Fruit fly (Drosophila melanogaster) whole organism, prepupa: Measurements from ENCODE around the gene Ir7b.

ENCODE experiments used
- Blimp-1 ChIP-seq: fragments of 200-800 bp; sonication (Bioruptor generic); optimal IDR thresholded peaks from 3 replicates; lab custom pipeline; 2017; ENCODE audit warnings: missing biosample characterization, missing genetic modification characterization, mild to moderate bottlenecking, moderate library complexity, missing genetic modification reagents
- CG10631 ChIP-seq: fragments of 200-800 bp; sonication (Bioruptor generic); optimal IDR thresholded peaks from 2 replicates; lab custom pipeline; 2016; ENCODE audit warnings: missing biosample characterization, missing genetic modification characterization
- CG10669 ChIP-seq: fragments of 200-800 bp; sonication (Bioruptor generic); optimal IDR thresholded peaks from 3 replicates; lab custom pipeline; 2018; ENCODE audit warnings: missing biosample characterization, mild to moderate bottlenecking, missing genetic modification characterization, moderate library complexity
- CG11294 ChIP-seq: fragments of 200-800 bp; sonication (Bioruptor generic); IDR thresholded peaks from 2 replicates; pipeline ENCODE4 v1.3.6; 2022; ENCODE audit warnings: missing biosample characterization, missing genetic modification characterization
- CG11902 ChIP-seq: fragments of 200-800 bp; sonication (Bioruptor generic); optimal IDR thresholded peaks from 3 replicates; lab custom pipeline; 2016; ENCODE audit warnings: missing biosample characterization, missing genetic modification characterization
- CG1621 ChIP-seq: fragments of 200-800 bp; sonication (Bioruptor generic); optimal IDR thresholded peaks from 3 replicates; lab custom pipeline; 2018; ENCODE audit warnings: missing biosample characterization, mild to moderate bottlenecking, missing genetic modification characterization
- CG16779 ChIP-seq: fragments of 200-800 bp; sonication (Bioruptor generic); optimal IDR thresholded peaks from 3 replicates; lab custom pipeline; 2017; ENCODE audit warnings: missing biosample characterization, mild to moderate bottlenecking, missing genetic modification characterization
- CG3032 ChIP-seq: fragments of 200-800 bp; optimal IDR thresholded peaks from 2 replicates; lab custom pipeline; 2019; ENCODE audit warnings: missing biosample characterization, mild to moderate bottlenecking, missing genetic modification characterization, moderate library complexity
- CG31627 ChIP-seq: fragments of 200-800 bp; sonication (Bioruptor generic); optimal IDR thresholded peaks from 3 replicates; lab custom pipeline; 2016; ENCODE audit warnings: missing biosample characterization, missing genetic modification characterization
- CG32006 ChIP-seq: fragments of 200-800 bp; sonication (Bioruptor generic); optimal IDR thresholded peaks from 3 replicates; lab custom pipeline; 2017; ENCODE audit warnings: missing biosample characterization, mild to moderate bottlenecking, missing genetic modification characterization
- CG34406 ChIP-seq: fragments of 200-800 bp; sonication (Bioruptor generic); optimal IDR thresholded peaks from 3 replicates; lab custom pipeline; 2016; ENCODE audit warnings: missing biosample characterization, missing genetic modification characterization
- CG4318 ChIP-seq: fragments of 200-800 bp; sonication (Bioruptor generic); optimal IDR thresholded peaks from 3 replicates; lab custom pipeline; 2017; ENCODE audit warnings: missing biosample characterization, mild to moderate bottlenecking, missing genetic modification characterization
- CG6163 ChIP-seq: fragments of 200-800 bp; sonication (Bioruptor generic); IDR thresholded peaks from 3 replicates; pipeline ENCODE4 v1.3.6; 2022; ENCODE audit warnings: missing biosample characterization, missing genetic modification characterization
- CG6276 ChIP-seq: fragments of 200-800 bp; sonication (Bioruptor generic); optimal IDR thresholded peaks from 2 replicates; lab custom pipeline; 2017; ENCODE audit warnings: missing biosample characterization, mild to moderate bottlenecking, missing genetic modification characterization
- CG6792 ChIP-seq: fragments of 200-800 bp; sonication (Bioruptor generic); optimal IDR thresholded peaks from 3 replicates; lab custom pipeline; 2016; ENCODE audit warnings: missing biosample characterization, missing genetic modification characterization
- CG6854 ChIP-seq: fragments of 200-800 bp; sonication (Bioruptor generic); optimal IDR thresholded peaks from 2 replicates; lab custom pipeline; 2017; ENCODE audit warnings: missing biosample characterization, mild to moderate bottlenecking, missing genetic modification characterization
- CG7368 ChIP-seq: fragments of 200-800 bp; sonication (Bioruptor generic); optimal IDR thresholded peaks from 3 replicates; lab custom pipeline; 2016; ENCODE audit warnings: missing biosample characterization, missing genetic modification characterization
- CG8632 ChIP-seq: fragments of 200-800 bp; sonication (Bioruptor generic); optimal IDR thresholded peaks from 3 replicates; lab custom pipeline; 2016; ENCODE audit warnings: missing biosample characterization, missing genetic modification characterization
- Eip75B ChIP-seq: fragments of 200-800 bp; sonication (Bioruptor generic); optimal IDR thresholded peaks from 3 replicates; lab custom pipeline; 2016; ENCODE audit warnings: missing biosample characterization, missing genetic modification characterization
- Ets21C ChIP-seq: fragments of 200-800 bp; sonication (Bioruptor generic); optimal IDR thresholded peaks from 3 replicates; lab custom pipeline; 2016; ENCODE audit warnings: missing biosample characterization, missing genetic modification characterization
- Ets96B ChIP-seq: fragments of 200-800 bp; optimal IDR thresholded peaks from 2 replicates; lab custom pipeline; 2019; ENCODE audit warnings: missing biosample characterization, mild to moderate bottlenecking, missing genetic modification characterization, moderate library complexity
- Gug ChIP-seq: fragments of 200-800 bp; sonication (Bioruptor generic); IDR thresholded peaks from 2 replicates; pipeline ENCODE4 v1.3.6; 2022; ENCODE audit warnings: missing biosample characterization, missing genetic modification characterization
- Hr38 ChIP-seq: sonication (Bioruptor generic); optimal IDR thresholded peaks from 2 replicates; lab custom pipeline; 2016; ENCODE audit warnings: missing biosample characterization, missing genetic modification characterization
- Hr39 ChIP-seq: fragments of 200-800 bp; sonication (Bioruptor generic); optimal IDR thresholded peaks from 2 replicates; lab custom pipeline; 2016; ENCODE audit warnings: missing biosample characterization, missing genetic modification characterization
- Hr4 ChIP-seq: fragments of 200-800 bp; sonication (Bioruptor generic); optimal IDR thresholded peaks from 3 replicates; lab custom pipeline; 2016; ENCODE audit warnings: missing biosample characterization, missing genetic modification characterization
- Lpt ChIP-seq: fragments of 200-800 bp; sonication (Bioruptor generic); optimal IDR thresholded peaks from 3 replicates; lab custom pipeline; 2016; ENCODE audit warnings: missing biosample characterization, missing genetic modification characterization
- Smox ChIP-seq: fragments of 200-800 bp; sonication (Bioruptor generic); optimal IDR thresholded peaks from 3 replicates; lab custom pipeline; 2016; ENCODE audit warnings: missing biosample characterization, missing genetic modification characterization
- Sox102F ChIP-seq: fragments of 200-800 bp; sonication (Bioruptor generic); optimal IDR thresholded peaks from 2 replicates; lab custom pipeline; 2016; ENCODE audit warnings: missing biosample characterization, mild to moderate bottlenecking, missing genetic modification characterization
- Sox14 ChIP-seq: fragments of 200-800 bp; sonication (Bioruptor generic); optimal IDR thresholded peaks from 3 replicates; lab custom pipeline; 2016; ENCODE audit warnings: missing biosample characterization, missing genetic modification characterization
- Sox15 ChIP-seq: fragments of 200-800 bp; sonication (Bioruptor generic); optimal IDR thresholded peaks from 3 replicates; lab custom pipeline; 2016; ENCODE audit warnings: missing biosample characterization, missing genetic modification characterization
- achi ChIP-seq: fragments of 200-800 bp; sonication (Bioruptor generic); optimal IDR thresholded peaks from 3 replicates; lab custom pipeline; 2016; ENCODE audit warnings: missing biosample characterization, missing genetic modification characterization
- acj6 ChIP-seq: fragments of 200-800 bp; sonication (Bioruptor generic); optimal IDR thresholded peaks from 3 replicates; lab custom pipeline; 2016; ENCODE audit warnings: missing biosample characterization, missing genetic modification characterization
- cyc ChIP-seq: fragments of 200-800 bp; sonication (Bioruptor generic); optimal IDR thresholded peaks from 3 replicates; lab custom pipeline; 2016; ENCODE audit warnings: missing biosample characterization, missing genetic modification characterization
- dsx ChIP-seq: fragments of 200-800 bp; optimal IDR thresholded peaks from 3 replicates; lab custom pipeline; 2019; ENCODE audit warnings: missing biosample characterization, mild to moderate bottlenecking, missing genetic modification characterization, moderate library complexity; ENCODE audit not compliant: poor library complexity, severe bottlenecking
- eg ChIP-seq: fragments of 200-800 bp; sonication (Bioruptor generic); IDR thresholded peaks from 3 replicates; pipeline ENCODE4 v1.3.6; 2022; ENCODE audit warnings: missing biosample characterization, missing genetic modification characterization
- esn ChIP-seq: fragments of 200-800 bp; sonication (Bioruptor generic); optimal IDR thresholded peaks from 2 replicates; lab custom pipeline; 2016; ENCODE audit warnings: missing biosample characterization, mild to moderate bottlenecking, missing genetic modification characterization, moderate library complexity
- lz ChIP-seq: fragments of 200-800 bp; sonication (Bioruptor generic); optimal IDR thresholded peaks from 3 replicates; lab custom pipeline; 2016; ENCODE audit warnings: missing biosample characterization, missing genetic modification characterization
- net ChIP-seq: fragments of 200-800 bp; sonication (Bioruptor generic); optimal IDR thresholded peaks from 3 replicates; lab custom pipeline; 2016; ENCODE audit warnings: missing biosample characterization, missing genetic modification characterization
- pdm3 ChIP-seq: fragments of 200-800 bp; sonication (Bioruptor generic); optimal IDR thresholded peaks from 3 replicates; lab custom pipeline; 2016; ENCODE audit warnings: missing biosample characterization, missing genetic modification characterization
- salr ChIP-seq, 2 experiments: fragments of 200-800 bp; sonication (Bioruptor generic); optimal IDR thresholded peaks; 3 replicates each; lab custom pipeline; 2016 to 2018; ENCODE audit warnings: missing biosample characterization in 2 of 2, missing genetic modification characterization in 2 of 2, mild to moderate bottlenecking in 1 of 2
- ss ChIP-seq, 2 experiments: fragments of 200-800 bp; sonication (Bioruptor generic); optimal IDR thresholded peaks; 2 replicates in 1 of 2; 3 replicates in 1 of 2; lab custom pipeline; 2017 to 2018; ENCODE audit warnings: mild to moderate bottlenecking in 2 of 2, missing biosample characterization in 2 of 2, missing genetic modification characterization in 2 of 2, moderate library complexity in 1 of 2
- svp ChIP-seq: fragments of 200-800 bp; sonication (Bioruptor generic); peaks from one replicate; lab custom pipeline; 2016; ENCODE audit warnings: missing biosample characterization, missing genetic modification characterization
- topi ChIP-seq: fragments of 200-800 bp; sonication (Bioruptor generic); optimal IDR thresholded peaks from 3 replicates; lab custom pipeline; 2016; ENCODE audit warnings: missing biosample characterization, missing genetic modification characterization

Ir7b gene

dm6 chrX:7901153-7902038 lies 34.6 kb upstream of the Ir7b start, which contains the start of the genes RpS6 and bys (continued):
- TF ChIP-seq CG11902 (GFP tag; lab: Kevin White, UChicago) (no peak), Lpt (GFP tag; lab: Kevin White, UChicago) (no peak), Gug (peak; percentile 15; the same call in 1 of the 2 replicates), CG3032 (peak; percentile 38), Eip75B (GFP tag; lab: Kevin White, UChicago) (peak; percentile 17), esn (GFP tag; lab: Kevin White, UChicago) (peak; percentile 59), CG6854 (GFP tag; lab: Kevin White, UChicago) (peak; percentile 83), Hr38 (GFP tag; lab: Kevin White, UChicago) (no peak), Hr4 (GFP tag; lab: Kevin White, UChicago) (no peak), achi (GFP tag; lab: Kevin White, UChicago) (peak; percentile 38), CG10631 (peak; percentile 47), CG11294 (GFP tag; lab: Robert Waterston, UW) (no peak), CG1621 (tag; lab: Kevin White, UChicago) (peak; percentile 11), Sox15 (GFP tag; lab: Kevin White, UChicago) (no peak), CG7368 (GFP tag; lab: Kevin White, UChicago) (peak; percentile 30), Ets96B (no peak), CG6792 (GFP tag; lab: Kevin White, UChicago) (peak; percentile 16), Sox102F (GFP tag; lab: Kevin White, UChicago) (peak; percentile 74), dsx (GFP tag; lab: Kevin White, UChicago) (no peak), svp (peak; percentile 64), CG8632 (peak; percentile 41), eg (GFP tag; lab: Robert Waterston, UW) (peak; percentile 46), Ets21C (peak; percentile 2), CG31627 (GFP tag; lab: Kevin White, UChicago) (peak; percentile 40), Smox (GFP tag; lab: Kevin White, UChicago) (peak; percentile 30), CG4318 (GFP tag; lab: Kevin White, UChicago) (no peak), salr (GFP tag; optimal IDR thresholded peaks at IDR 0.05; lab: Kevin White, UChicago) (peak in 1 of 2 experiments; percentile 26), CG6276 (GFP tag; lab: Kevin White, UChicago) (peak; percentile 47), ss (GFP tag; optimal IDR thresholded peaks at IDR 0.05; lab: Kevin White, UChicago) (peak; percentile 54 to 55), CG10669 (GFP tag; lab: Kevin White, UChicago) (peak; percentile 43)

dm6 chrX:7900659-7901058 lies 33.9 kb upstream of the Ir7b start:
- no peak for TF ChIP-seq Ets96B
- TF ChIP-seq Lpt (GFP tag; lab: Kevin White, UChicago), result no peak
- TF ChIP-seq svp, result peak; percentile 38

- no peak for TF ChIP-seq Blimp-1 (GFP tag; lab: Kevin White, UChicago)
- peak; percentile 46 for TF ChIP-seq cyc
- peak; percentile 41 for TF ChIP-seq CG6792 (GFP tag; lab: Kevin White, UChicago)
- peak; percentile 46 for TF ChIP-seq topi (GFP tag; lab: Kevin White, UChicago)
- no peak for TF ChIP-seq Sox15 (GFP tag; lab: Kevin White, UChicago)
- TF ChIP-seq achi (GFP tag; lab: Kevin White, UChicago), result peak; percentile 76
- TF ChIP-seq dsx (GFP tag; lab: Kevin White, UChicago), result peak; percentile 24
- peak; percentile 6 for TF ChIP-seq CG32006 (GFP tag; lab: Kevin White, UChicago)
- TF ChIP-seq salr (GFP tag; optimal IDR thresholded peaks at IDR 0.05; lab: Kevin White, UChicago), result peak in 1 of 2 experiments; percentile 10
- peak; percentile 57 for TF ChIP-seq lz (GFP tag; lab: Kevin White, UChicago)
- TF ChIP-seq pdm3 (GFP tag; lab: Kevin White, UChicago), result peak; percentile 61
- TF ChIP-seq net (GFP tag; lab: Kevin White, UChicago), result no peak
- TF ChIP-seq Hr38 (GFP tag; lab: Kevin White, UChicago), result no peak
- no peak for TF ChIP-seq CG16779 (tag; lab: Kevin White, UChicago)
- TF ChIP-seq acj6, result peak; percentile 51
- TF ChIP-seq CG6163 (GFP tag; lab: Robert Waterston, UW), result peak; percentile 56; the same call in 2 of the 3 replicates
- no peak for TF ChIP-seq CG11294 (GFP tag; lab: Robert Waterston, UW)
- TF ChIP-seq Ets21C, result peak; percentile 13
- peak; percentile 52 for TF ChIP-seq Hr4 (GFP tag; lab: Kevin White, UChicago)
- TF ChIP-seq Hr39 (GFP tag; lab: Kevin White, UChicago), result peak; percentile 48
- peak; percentile 28 for TF ChIP-seq CG34406
- TF ChIP-seq CG4318 (GFP tag; lab: Kevin White, UChicago), result no peak
- TF ChIP-seq Smox (GFP tag; lab: Kevin White, UChicago), result peak; percentile 57
- TF ChIP-seq CG6276 (GFP tag; lab: Kevin White, UChicago), result no peak
- peak; percentile 7 for TF ChIP-seq Sox14
Observed at dm6 chrX:7893411-7894122, 26.8 kb upstream of the Ir7b start, which contains the start of the genes CG45089, ND-MNLL and p115. TSS of gene CG45089 (minus strand) at chrX:7893798. TSS of gene ND-MNLL (minus strand) at chrX:7893798. TSS of gene p115 (plus strand) at chrX:7894031.
